Worm (Caenorhabditis elegans) whole organism, young adult: ENCODE data around the gene Y56A3A.33.

Source experiments
- B0019.2 ChIP-seq: fragments of 200-800 bp; sonication (Bioruptor generic); conservative IDR thresholded peaks from 2 replicates; pipeline ENCODE4 v1.3.6; 2022; ENCODE audit warnings: missing genetic modification reagents, missing genetic modification characterization, missing compliant biosample characterization
- B0261.1 ChIP-seq: sonication (generic microtip); optimal IDR thresholded peaks from 2 replicates; lab custom pipeline; 2016; ENCODE audit warnings: mild to moderate bottlenecking, missing genetic modification characterization, moderate library complexity, missing compliant biosample characterization
- C06A6.2 ChIP-seq: fragments of 200-800 bp; sonication (Bioruptor generic); conservative IDR thresholded peaks from 2 replicates; pipeline ENCODE4 v1.3.6; 2022; ENCODE audit warnings: missing genetic modification characterization, missing compliant biosample characterization
- C17E4.6 ChIP-seq: fragments of 200-800 bp; sonication (Bioruptor generic); IDR thresholded peaks from 2 replicates; pipeline ENCODE4 v1.3.6; 2022; ENCODE audit warnings: missing genetic modification reagents, missing genetic modification characterization, missing compliant biosample characterization
- D2030.7 ChIP-seq: fragments of 200-800 bp; sonication (Bioruptor generic); IDR thresholded peaks from 2 replicates; pipeline ENCODE4 v1.3.6; 2022; ENCODE audit warnings: missing genetic modification reagents, missing genetic modification characterization, missing compliant biosample characterization
- F23B12.7 ChIP-seq: sonication (generic microtip); optimal IDR thresholded peaks from 2 replicates; lab custom pipeline; 2017; ENCODE audit warnings: missing genetic modification characterization, mild to moderate bottlenecking, missing compliant biosample characterization, antibody characterized with exemption, moderate library complexity; ENCODE audit not compliant: insufficient read depth
- F37B4.10 ChIP-seq: fragments of 200-800 bp; sonication (Bioruptor generic); IDR thresholded peaks from 2 replicates; pipeline ENCODE4 v1.3.6; 2022; ENCODE audit warnings: missing genetic modification characterization, missing compliant biosample characterization
- F49E8.2 ChIP-seq: sonication (generic microtip); optimal IDR thresholded peaks from 3 replicates; lab custom pipeline; 2017; ENCODE audit warnings: missing genetic modification characterization, mild to moderate bottlenecking, missing compliant biosample characterization, antibody characterized with exemption, moderate library complexity; ENCODE audit not compliant: insufficient read depth
- T26A5.8 ChIP-seq: sonication (generic microtip); optimal IDR thresholded peaks from 2 replicates; lab custom pipeline; 2016; ENCODE audit warnings: missing genetic modification characterization, missing compliant biosample characterization
- Y56A3A.18 ChIP-seq: fragments of 200-800 bp; sonication (Bioruptor generic); IDR thresholded peaks from 2 replicates; pipeline ENCODE4 v1.3.6; 2022; ENCODE audit warnings: missing genetic modification reagents, missing genetic modification characterization, missing compliant biosample characterization
- Y67H2A.10 ChIP-seq: fragments of 200-800 bp; sonication (Bioruptor generic); conservative IDR thresholded peaks from 2 replicates; pipeline ENCODE4 v1.3.6; 2022; ENCODE audit warnings: missing genetic modification reagents, missing genetic modification characterization, missing compliant biosample characterization
- Y95B8A.8 ChIP-seq: fragments of 200-800 bp; sonication (Bioruptor generic); IDR thresholded peaks from 2 replicates; pipeline ENCODE4 v1.3.6; 2022; ENCODE audit warnings: missing genetic modification reagents, missing genetic modification characterization, missing compliant biosample characterization
- ZK185.1 ChIP-seq: sonication (generic microtip); optimal IDR thresholded peaks from 2 replicates; lab custom pipeline; 2016; ENCODE audit warnings: mild to moderate bottlenecking, missing genetic modification characterization, missing compliant biosample characterization; ENCODE audit not compliant: poor library complexity, severe bottlenecking
- ama-1 ChIP-seq, 3 experiments: fragments of 150-350 bp in 1 of 3; sonication (generic microtip) in 2 of 3; optimal IDR thresholded peaks; 2 replicates each; lab custom pipeline; 2014 to 2018; ENCODE audit warnings: missing biosample characterization in 2 of 3, missing genetic modification characterization in 2 of 3, missing genetic modification reagents in 2 of 3
- athp-1 ChIP-seq: sonication (generic microtip); optimal IDR thresholded peaks from 2 replicates; lab custom pipeline; 2017; ENCODE audit warnings: mild to moderate bottlenecking, missing genetic modification characterization, missing compliant biosample characterization
- attf-5 ChIP-seq: fragments of 200-800 bp; sonication (Bioruptor generic); optimal IDR thresholded peaks from 2 replicates; lab custom pipeline; 2018; ENCODE audit warnings: mild to moderate bottlenecking, missing genetic modification characterization, missing compliant biosample characterization
- bed-1 ChIP-seq: fragments of 200-800 bp; sonication (Bioruptor generic); IDR thresholded peaks from 2 replicates; pipeline ENCODE4 v1.3.6; 2022; ENCODE audit warnings: missing genetic modification reagents, missing genetic modification characterization, missing compliant biosample characterization
- bed-2 ChIP-seq: fragments of 200-800 bp; sonication (Bioruptor generic); IDR thresholded peaks from 2 replicates; pipeline ENCODE4 v1.3.6; 2022; ENCODE audit warnings: missing genetic modification reagents, missing genetic modification characterization, missing compliant biosample characterization
- ceh-79 ChIP-seq: sonication (generic microtip); optimal IDR thresholded peaks from 2 replicates; lab custom pipeline; 2017; ENCODE audit warnings: mild to moderate bottlenecking, missing genetic modification characterization, missing compliant biosample characterization
- ceh-91 ChIP-seq: fragments of 200-800 bp; sonication (Bioruptor generic); IDR thresholded peaks from 2 replicates; pipeline ENCODE4 v1.3.6; 2022; ENCODE audit warnings: missing genetic modification reagents, missing genetic modification characterization, missing compliant biosample characterization
- chd-7 ChIP-seq: sonication (generic microtip); optimal IDR thresholded peaks from 2 replicates; lab custom pipeline; 2016; ENCODE audit warnings: mild to moderate bottlenecking, missing genetic modification characterization, moderate library complexity, missing compliant biosample characterization
- die-1 ChIP-seq: sonication (generic microtip); optimal IDR thresholded peaks from 2 replicates; lab custom pipeline; 2016; ENCODE audit warnings: missing genotype, mild to moderate bottlenecking, missing genetic modification characterization, missing compliant biosample characterization
- dpl-1 ChIP-seq: fragments of 150-350 bp; optimal IDR thresholded peaks from 2 replicates; lab custom pipeline; 2014; ENCODE audit warnings: missing biosample characterization, missing genetic modification reagents, missing genetic modification characterization
- egl-18 ChIP-seq: fragments of 200-800 bp; sonication (Bioruptor generic); IDR thresholded peaks from 2 replicates; pipeline ENCODE4 v1.3.6; 2022; ENCODE audit warnings: missing genetic modification reagents, missing genetic modification characterization, missing compliant biosample characterization
- egrh-3 ChIP-seq: fragments of 200-800 bp; sonication (Bioruptor generic); IDR thresholded peaks from 2 replicates; pipeline ENCODE4 v1.3.6; 2022; ENCODE audit warnings: missing genetic modification reagents, missing genetic modification characterization, missing compliant biosample characterization
- ekl-4 ChIP-seq: fragments of 200-800 bp; sonication (Bioruptor generic); IDR thresholded peaks from 2 replicates; pipeline ENCODE4 v1.3.6; 2022; ENCODE audit warnings: missing genetic modification reagents, missing genetic modification characterization, missing compliant biosample characterization
- hlh-12 ChIP-seq: sonication (generic microtip); optimal IDR thresholded peaks from 2 replicates; lab custom pipeline; 2016; ENCODE audit warnings: missing genetic modification characterization, missing compliant biosample characterization
- hmg-1.2 ChIP-seq: fragments of 200-800 bp; sonication (Bioruptor generic); IDR thresholded peaks from 2 replicates; pipeline ENCODE4 v1.3.6; 2022; ENCODE audit warnings: missing genetic modification reagents, missing genetic modification characterization, missing compliant biosample characterization
- hrde-1 ChIP-seq: sonication (generic microtip); optimal IDR thresholded peaks from 2 replicates; lab custom pipeline; 2016; ENCODE audit warnings: missing genetic modification characterization, mild to moderate bottlenecking, missing compliant biosample characterization, moderate library complexity, missing genotype, missing genetic modification reagents, borderline replicate concordance
- lin-26 ChIP-seq: fragments of 200-800 bp; sonication (Bioruptor generic); IDR thresholded peaks from 2 replicates; pipeline ENCODE4 v1.3.6; 2022; ENCODE audit warnings: missing genetic modification reagents, missing genetic modification characterization, missing compliant biosample characterization
- lin-35 ChIP-seq, 3 experiments: fragments of 150-350 bp in 2 of 3; sonication (generic microtip) in 1 of 3; optimal IDR thresholded peaks; 2 replicates each; lab custom pipeline; 2014 to 2018; ENCODE audit warnings: missing biosample characterization in 3 of 3, missing genetic modification characterization in 3 of 3, missing genetic modification reagents in 3 of 3
- lin-54 ChIP-seq: fragments of 200-800 bp; sonication (Bioruptor generic); optimal IDR thresholded peaks from 2 replicates; lab custom pipeline; 2018; ENCODE audit warnings: mild to moderate bottlenecking, missing genetic modification characterization, missing compliant biosample characterization
- madf-3 ChIP-seq: fragments of 200-800 bp; sonication (Bioruptor generic); IDR thresholded peaks from 2 replicates; pipeline ENCODE4 v1.3.6; 2022; ENCODE audit warnings: missing genetic modification reagents, missing genetic modification characterization, missing compliant biosample characterization
- madf-6 ChIP-seq: fragments of 200-800 bp; sonication (Bioruptor generic); IDR thresholded peaks from 2 replicates; pipeline ENCODE4 v1.3.6; 2022; ENCODE audit warnings: missing genetic modification reagents, missing genetic modification characterization, missing compliant biosample characterization
- mel-28 ChIP-seq: sonication (generic microtip); optimal IDR thresholded peaks from 2 replicates; lab custom pipeline; 2016; ENCODE audit warnings: borderline replicate concordance, mild to moderate bottlenecking, missing genetic modification characterization, missing compliant biosample characterization
- nhr-179 ChIP-seq: sonication (generic microtip); optimal IDR thresholded peaks from 2 replicates; lab custom pipeline; 2016; ENCODE audit warnings: mild to moderate bottlenecking, missing genetic modification characterization, missing compliant biosample characterization
- nhr-80 ChIP-seq: sonication (generic microtip); optimal IDR thresholded peaks from 2 replicates; lab custom pipeline; 2016; ENCODE audit warnings: missing genetic modification characterization, missing compliant biosample characterization
- rcor-1 ChIP-seq: fragments of 200-800 bp; sonication (Bioruptor generic); IDR thresholded peaks from 2 replicates; pipeline ENCODE4 v1.3.6; 2022; ENCODE audit warnings: missing genetic modification reagents, missing genetic modification characterization, missing compliant biosample characterization
- snpc-1.1 ChIP-seq: sonication (generic microtip); optimal IDR thresholded peaks from 2 replicates; lab custom pipeline; 2017; ENCODE audit warnings: missing genetic modification characterization, mild to moderate bottlenecking, missing compliant biosample characterization, antibody characterized with exemption, moderate library complexity, missing genotype, missing genetic modification reagents; ENCODE audit not compliant: insufficient read depth
- snpc-1.3 ChIP-seq: sonication (generic microtip); optimal IDR thresholded peaks from 2 replicates; lab custom pipeline; 2017; ENCODE audit warnings: missing genetic modification characterization, mild to moderate bottlenecking, missing compliant biosample characterization, antibody characterized with exemption, moderate library complexity, missing genotype, missing genetic modification reagents; ENCODE audit not compliant: insufficient read depth
- snpc-4 ChIP-seq, 5 experiments: fragments of 150-350 bp in 1 of 5; sonication (generic microtip) in 4 of 5; optimal IDR thresholded peaks; 2 replicates each; lab custom pipeline; 2014 to 2018; ENCODE audit warnings: missing genetic modification characterization in 5 of 5, missing biosample characterization in 3 of 5, antibody characterized with exemption in 2 of 5, mild to moderate bottlenecking in 2 of 5, missing compliant biosample characterization in 2 of 5, missing genotype in 2 of 5, moderate library complexity in 2 of 5, missing genetic modification reagents in 1 of 5
- somi-1 ChIP-seq: fragments of 200-800 bp; sonication (Bioruptor generic); optimal IDR thresholded peaks from 2 replicates; lab custom pipeline; 2018; ENCODE audit warnings: mild to moderate bottlenecking, missing genetic modification characterization, missing compliant biosample characterization
- sptf-2 ChIP-seq: fragments of 200-800 bp; sonication (Bioruptor generic); optimal IDR thresholded peaks from 2 replicates; lab custom pipeline; 2018; ENCODE audit warnings: mild to moderate bottlenecking, missing genetic modification characterization, missing compliant biosample characterization
- unc-130 ChIP-seq: sonication (generic microtip); optimal IDR thresholded peaks from 2 replicates; lab custom pipeline; 2016; ENCODE audit warnings: missing genetic modification reagents, missing genetic modification characterization, missing compliant biosample characterization
- zfh-2 ChIP-seq: fragments of 200-800 bp; sonication (Bioruptor generic); conservative IDR thresholded peaks from 2 replicates; pipeline ENCODE4 v1.3.6; 2022; ENCODE audit warnings: missing genetic modification reagents, missing genetic modification characterization, missing compliant biosample characterization
- ztf-22 ChIP-seq: fragments of 200-800 bp; sonication (Bioruptor generic); optimal IDR thresholded peaks from 2 replicates; lab custom pipeline; 2018; ENCODE audit warnings: mild to moderate bottlenecking, missing genetic modification characterization, moderate library complexity, missing compliant biosample characterization
- ztf-6 ChIP-seq: fragments of 200-800 bp; sonication (Bioruptor generic); IDR thresholded peaks from 2 replicates; pipeline ENCODE4 v1.3.6; 2022; ENCODE audit warnings: missing genetic modification reagents, missing genetic modification characterization, missing compliant biosample characterization

The Y56A3A.33 gene

ce11 chrIII:11981539-11981938 is 21.2 kb downstream of the Y56A3A.33 start (continued):
- TF ChIP-seq Y95B8A.8 (no peak), Y67H2A.10 (GFP tag; lab: Robert Waterston, UW) (no peak), egl-18 (GFP tag; lab: Robert Waterston, UW) (no peak), bed-2 (GFP tag; lab: Robert Waterston, UW) (no peak), B0019.2 (GFP tag; lab: Robert Waterston, UW) (no peak), snpc-4 (GFP tag; optimal IDR thresholded peaks at IDR 0.05; lab: Kevin White, UChicago) (no peak), snpc-4 (tag; optimal IDR thresholded peaks at IDR 0.05; lab: Kevin White, UChicago) (peak in 1 of 4 experiments; percentile 44), bed-1 (no peak), die-1 (tag; lab: Kevin White, UChicago) (no peak), madf-3 (no peak), athp-1 (tag; lab: Kevin White, UChicago) (no peak), hlh-12 (tag; lab: Kevin White, UChicago) (no peak), egrh-3 (GFP tag; lab: Robert Waterston, UW) (0 out of 2 replicates have a peak, but pooled peaks have one; percentile 14), C17E4.6 (GFP tag; lab: Robert Waterston, UW) (no peak), ceh-79 (tag; lab: Kevin White, UChicago) (no peak), rcor-1 (GFP tag; lab: Robert Waterston, UW) (no peak), D2030.7 (no peak), ekl-4 (GFP tag; lab: Robert Waterston, UW) (0 out of 2 replicates have a peak, but pooled peaks have one; percentile 26), snpc-1.1 (tag; lab: Kevin White, UChicago) (no peak), mel-28 (tag; lab: Kevin White, UChicago) (no peak), C06A6.2 (GFP tag; lab: Robert Waterston, UW) (no peak), ceh-91 (GFP tag; lab: Robert Waterston, UW) (no peak), ama-1 (optimal IDR thresholded peaks at IDR 0.05; lab: Kevin White, UChicago) (no peak), ama-1 (GFP tag; optimal IDR thresholded peaks at IDR 0.05; lab: Kevin White, UChicago) (no peak), attf-5 (GFP tag; lab: Kevin White, UChicago) (peak; percentile 79), lin-26 (GFP tag; lab: Robert Waterston, UW) (no peak), ztf-22 (GFP tag; lab: Kevin White, UChicago) (no peak), zfh-2 (GFP tag; lab: Robert Waterston, UW) (peak; percentile 94), unc-130 (no peak), chd-7 (tag; lab: Kevin White, UChicago) (no peak), F23B12.7 (peak; percentile 59), hrde-1 (no peak), B0261.1 (tag; lab: Kevin White, UChicago) (no peak), snpc-1.3 (tag; lab: Kevin White, UChicago) (no peak), Y56A3A.18 (no peak), somi-1 (peak; percentile 50), dpl-1 (GFP tag; lab: Kevin White, UChicago) (no peak), F37B4.10 (GFP tag; lab: Robert Waterston, UW) (no peak), nhr-179 (tag; lab: Kevin White, UChicago) (no peak), lin-54 (no peak), sptf-2 (GFP tag; lab: Kevin White, UChicago) (no peak), ztf-6 (GFP tag; lab: Robert Waterston, UW) (no peak), lin-35 (GFP tag; optimal IDR thresholded peaks at IDR 0.05; lab: Kevin White, UChicago) (peak in 1 of 3 experiments; percentile 26), nhr-80 (tag; lab: Kevin White, UChicago) (peak; percentile 51), ZK185.1 (no peak), T26A5.8 (tag; lab: Kevin White, UChicago) (no peak), F49E8.2 (tag; lab: Kevin White, UChicago) (no peak), hmg-1.2 (GFP tag; lab: Robert Waterston, UW) (peak; percentile 28; the same call in 1 of the 2 replicates), madf-6 (no peak)
